Worm (Caenorhabditis elegans): ENCODE measurements around the gene Y73F4A.1.

DNA sequence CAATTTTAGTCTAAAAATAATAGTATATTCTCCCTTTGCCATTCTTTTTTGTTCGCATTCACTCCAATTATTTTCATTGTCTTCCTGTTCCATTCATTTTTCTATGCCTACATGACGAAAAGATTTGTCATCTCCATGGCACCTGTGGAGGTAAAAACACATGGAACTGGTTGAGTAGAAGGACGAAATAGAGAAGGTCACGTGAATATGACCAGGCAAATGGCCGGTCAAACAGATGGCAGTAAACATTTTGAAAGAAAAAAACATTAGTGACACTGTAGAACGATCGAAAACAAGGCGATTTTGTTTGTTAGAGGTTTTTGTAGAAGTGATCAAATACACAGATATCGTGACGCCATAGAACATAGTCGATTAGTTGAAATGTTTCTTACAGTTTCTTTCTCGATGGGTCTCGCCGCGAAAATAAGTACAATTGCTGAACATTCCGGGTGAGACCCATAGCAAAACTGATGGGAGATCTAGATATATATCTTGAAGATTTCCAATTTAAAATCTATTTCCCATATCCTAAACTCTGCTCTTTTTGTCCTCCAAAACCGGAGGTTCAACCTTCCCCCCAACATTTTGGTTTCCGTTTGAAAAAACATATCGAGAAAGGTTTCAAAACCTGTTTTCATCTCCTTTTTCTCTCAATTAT, 45.5 kb upstream of the Y73F4A.1 start:
- TF ChIP-seq dao-5 (tag; optimal IDR thresholded peaks at IDR 0.05) = no peak
- TF ChIP-seq him-1 (tag; optimal IDR thresholded peaks at IDR 0.05) = no peak
- TF ChIP-seq W03F9.2 (tag; optimal IDR thresholded peaks at IDR 0.05) = no peak
